Worm (Caenorhabditis elegans) whole organism, early embryonic: ENCODE measurements around the gene K08B4.7.

Experiments used
- B0310.2 ChIP-seq: sonication (generic microtip); optimal IDR thresholded peaks from 2 replicates; lab custom pipeline; 2016; ENCODE audit warnings: mild to moderate bottlenecking, missing genetic modification characterization, missing compliant biosample characterization
- F13C5.2 ChIP-seq: sonication (generic microtip); optimal IDR thresholded peaks from 2 replicates; lab custom pipeline; 2017; ENCODE audit warnings: mild to moderate bottlenecking, missing genetic modification characterization, inconsistent platforms, missing compliant biosample characterization
- aly-1 ChIP-seq: sonication (generic microtip); optimal IDR thresholded peaks from 2 replicates; lab custom pipeline; 2016; ENCODE audit warnings: missing genetic modification characterization, missing compliant biosample characterization
- ama-1 ChIP-seq: fragments of 150-350 bp; optimal IDR thresholded peaks from 2 replicates; lab custom pipeline; 2014
- ceh-13 ChIP-seq: fragments of 200-800 bp; sonication (Bioruptor generic); optimal IDR thresholded peaks from 2 replicates; lab custom pipeline; 2018; ENCODE audit warnings: mild to moderate bottlenecking, missing genetic modification characterization, missing compliant biosample characterization
- ceh-36 ChIP-seq: sonication (generic microtip); optimal IDR thresholded peaks from 2 replicates; lab custom pipeline; 2016; ENCODE audit warnings: missing genetic modification characterization, inconsistent platforms, missing compliant biosample characterization
- ets-7 ChIP-seq: sonication (generic microtip); optimal IDR thresholded peaks from 2 replicates; lab custom pipeline; 2016; ENCODE audit warnings: missing genotype, missing genetic modification characterization, missing compliant biosample characterization
- flt-1 ChIP-seq: fragments of 200-800 bp; sonication (Bioruptor generic); IDR thresholded peaks from 2 replicates; pipeline ENCODE4 v1.3.6; 2022; ENCODE audit warnings: missing genetic modification characterization, missing compliant biosample characterization
- hmbx-1 ChIP-seq: sonication (generic microtip); optimal IDR thresholded peaks from 2 replicates; lab custom pipeline; 2016; ENCODE audit warnings: mild to moderate bottlenecking, missing genetic modification characterization, missing compliant biosample characterization
- hmg-4 ChIP-seq: fragments of 200-800 bp; sonication (Bioruptor generic); optimal IDR thresholded peaks from 2 replicates; lab custom pipeline; 2018; ENCODE audit warnings: mild to moderate bottlenecking, missing genetic modification characterization, missing compliant biosample characterization
- hnd-1 ChIP-seq: sonication (generic microtip); optimal IDR thresholded peaks from 2 replicates; lab custom pipeline; 2016; ENCODE audit warnings: missing genetic modification characterization, missing compliant biosample characterization
- pes-1 ChIP-seq: fragments of 200-800 bp; sonication (Bioruptor generic); IDR thresholded peaks from 2 replicates; pipeline ENCODE4 v1.3.6; 2022; ENCODE audit warnings: missing genetic modification reagents, missing genetic modification characterization, missing compliant biosample characterization
- scrt-1 ChIP-seq: fragments of 200-800 bp; sonication (Bioruptor generic); IDR thresholded peaks from 2 replicates; pipeline ENCODE4 v1.3.6; 2022; ENCODE audit warnings: missing genetic modification characterization, missing compliant biosample characterization
- sea-1 ChIP-seq: fragments of 200-800 bp; sonication (Bioruptor generic); conservative IDR thresholded peaks from 2 replicates; pipeline ENCODE4 v1.3.6; 2022; ENCODE audit warnings: missing genetic modification characterization, missing compliant biosample characterization
- tbx-11 ChIP-seq: fragments of 200-800 bp; sonication (Bioruptor generic); IDR thresholded peaks from 2 replicates; pipeline ENCODE4 v1.3.6; 2022; ENCODE audit warnings: missing genetic modification characterization, missing compliant biosample characterization
- tbx-37 ChIP-seq: fragments of 200-800 bp; sonication (Bioruptor generic); conservative IDR thresholded peaks from 2 replicates; pipeline ENCODE4 v1.3.6; 2022; ENCODE audit warnings: missing genetic modification reagents, missing genetic modification characterization, missing compliant biosample characterization
- tra-4 ChIP-seq: sonication (generic microtip); optimal IDR thresholded peaks from 2 replicates; lab custom pipeline; 2017; ENCODE audit warnings: missing genetic modification characterization, missing compliant biosample characterization

The K08B4.7 gene

ce11 chrIV:6112291-6112690, 20.1 kb upstream of the K08B4.7 start, which contains the start of gene M03D4.3:
Gene M03D4.3, minus strand, starts transcription at chrIV:6112391.
- no peak for TF ChIP-seq ceh-36 (tag; lab: Kevin White, UChicago)
- no peak for TF ChIP-seq sea-1 (GFP tag; lab: Robert Waterston, UW)
- TF ChIP-seq flt-1 (GFP tag; lab: Robert Waterston, UW) = no peak
- no peak for TF ChIP-seq hmbx-1 (tag; lab: Kevin White, UChicago)
- TF ChIP-seq pes-1 (GFP tag; lab: Robert Waterston, UW) = no peak
- no peak for TF ChIP-seq ets-7
- TF ChIP-seq tra-4 (tag; lab: Kevin White, UChicago) = no peak
- no peak for TF ChIP-seq tbx-11 (GFP tag; lab: Robert Waterston, UW)
- TF ChIP-seq F13C5.2 (tag; lab: Kevin White, UChicago) = no peak
- no peak for TF ChIP-seq B0310.2 (tag; lab: Kevin White, UChicago)
- TF ChIP-seq hnd-1 (tag; lab: Kevin White, UChicago) = no peak
- no peak for TF ChIP-seq scrt-1 (GFP tag; lab: Robert Waterston, UW)
- TF ChIP-seq ceh-13 (GFP tag; lab: Kevin White, UChicago) = no peak
- TF ChIP-seq ama-1 = no peak
- no peak for TF ChIP-seq tbx-37 (GFP tag; lab: Robert Waterston, UW)
- TF ChIP-seq hmg-4 (GFP tag; lab: Kevin White, UChicago) = no peak
- TF ChIP-seq aly-1 (tag; lab: Kevin White, UChicago) = no peak

- TF ChIP-seq tbx-37 (GFP tag; lab: Robert Waterston, UW) (no peak), hmbx-1 (tag; lab: Kevin White, UChicago) (no peak), flt-1 (GFP tag; lab: Robert Waterston, UW) (no peak), scrt-1 (GFP tag; lab: Robert Waterston, UW) (no peak), sea-1 (GFP tag; lab: Robert Waterston, UW) (no peak), B0310.2 (tag; lab: Kevin White, UChicago) (no peak), ets-7 (no peak), pes-1 (GFP tag; lab: Robert Waterston, UW) (no peak), aly-1 (tag; lab: Kevin White, UChicago) (no peak), hmg-4 (GFP tag; lab: Kevin White, UChicago) (no peak), F13C5.2 (tag; lab: Kevin White, UChicago) (no peak), ceh-13 (GFP tag; lab: Kevin White, UChicago) (no peak), ceh-36 (tag; lab: Kevin White, UChicago) (no peak)
Measured at ce11 chrIV:6108665-6109064, 16.5 kb upstream of the K08B4.7 start.

DNA sequence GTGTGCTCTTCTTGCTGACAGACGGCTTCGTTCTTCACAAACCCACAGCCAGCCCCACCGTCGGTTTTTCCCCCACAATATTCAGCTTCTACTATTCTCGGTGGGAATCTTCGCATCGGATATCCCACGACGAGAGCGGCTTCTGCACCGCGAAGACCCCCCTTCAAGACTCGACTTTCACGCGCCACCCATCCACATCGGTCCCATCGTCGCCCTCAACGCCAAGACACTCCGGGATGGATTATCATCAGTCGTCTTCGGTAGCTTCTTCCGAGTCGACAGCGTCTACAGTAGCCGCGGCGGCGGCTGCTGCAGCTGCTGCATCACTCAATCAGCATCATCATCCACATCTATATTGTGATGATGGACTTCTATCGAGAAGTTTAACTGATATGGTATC, 12.2 kb upstream of the K08B4.7 start:
- no peak for TF ChIP-seq sea-1 (GFP tag; lab: Robert Waterston, UW)
- no peak for TF ChIP-seq ama-1
- TF ChIP-seq flt-1 (GFP tag; lab: Robert Waterston, UW) = no peak
- TF ChIP-seq tbx-37 (GFP tag; lab: Robert Waterston, UW) = no peak
- TF ChIP-seq hmg-4 (GFP tag; lab: Kevin White, UChicago) = no peak
- no peak for TF ChIP-seq hmbx-1 (tag; lab: Kevin White, UChicago)
- TF ChIP-seq aly-1 (tag; lab: Kevin White, UChicago) = no peak
- no peak for TF ChIP-seq B0310.2 (tag; lab: Kevin White, UChicago)
- TF ChIP-seq ets-7 = no peak
- no peak for TF ChIP-seq tbx-11 (GFP tag; lab: Robert Waterston, UW)

- TF ChIP-seq hmbx-1 (tag; lab: Kevin White, UChicago) = no peak
- TF ChIP-seq hmg-4 (GFP tag; lab: Kevin White, UChicago) = no peak
- TF ChIP-seq flt-1 (GFP tag; lab: Robert Waterston, UW) = no peak
- TF ChIP-seq hnd-1 (tag; lab: Kevin White, UChicago) = no peak
- TF ChIP-seq scrt-1 (GFP tag; lab: Robert Waterston, UW) = no peak
- TF ChIP-seq ets-7 = no peak
- TF ChIP-seq ceh-13 (GFP tag; lab: Kevin White, UChicago) = no peak
- TF ChIP-seq ceh-36 (tag; lab: Kevin White, UChicago) = no peak
- TF ChIP-seq tbx-37 (GFP tag; lab: Robert Waterston, UW) = no peak
- no peak for TF ChIP-seq B0310.2 (tag; lab: Kevin White, UChicago)
- no peak for TF ChIP-seq ama-1
- no peak for TF ChIP-seq tra-4 (tag; lab: Kevin White, UChicago)
- no peak for TF ChIP-seq tbx-11 (GFP tag; lab: Robert Waterston, UW)
- no peak for TF ChIP-seq pes-1 (GFP tag; lab: Robert Waterston, UW)
Measured at ce11 chrIV:6099770-6100169, 7.6 kb upstream of the K08B4.7 start.

DNA sequence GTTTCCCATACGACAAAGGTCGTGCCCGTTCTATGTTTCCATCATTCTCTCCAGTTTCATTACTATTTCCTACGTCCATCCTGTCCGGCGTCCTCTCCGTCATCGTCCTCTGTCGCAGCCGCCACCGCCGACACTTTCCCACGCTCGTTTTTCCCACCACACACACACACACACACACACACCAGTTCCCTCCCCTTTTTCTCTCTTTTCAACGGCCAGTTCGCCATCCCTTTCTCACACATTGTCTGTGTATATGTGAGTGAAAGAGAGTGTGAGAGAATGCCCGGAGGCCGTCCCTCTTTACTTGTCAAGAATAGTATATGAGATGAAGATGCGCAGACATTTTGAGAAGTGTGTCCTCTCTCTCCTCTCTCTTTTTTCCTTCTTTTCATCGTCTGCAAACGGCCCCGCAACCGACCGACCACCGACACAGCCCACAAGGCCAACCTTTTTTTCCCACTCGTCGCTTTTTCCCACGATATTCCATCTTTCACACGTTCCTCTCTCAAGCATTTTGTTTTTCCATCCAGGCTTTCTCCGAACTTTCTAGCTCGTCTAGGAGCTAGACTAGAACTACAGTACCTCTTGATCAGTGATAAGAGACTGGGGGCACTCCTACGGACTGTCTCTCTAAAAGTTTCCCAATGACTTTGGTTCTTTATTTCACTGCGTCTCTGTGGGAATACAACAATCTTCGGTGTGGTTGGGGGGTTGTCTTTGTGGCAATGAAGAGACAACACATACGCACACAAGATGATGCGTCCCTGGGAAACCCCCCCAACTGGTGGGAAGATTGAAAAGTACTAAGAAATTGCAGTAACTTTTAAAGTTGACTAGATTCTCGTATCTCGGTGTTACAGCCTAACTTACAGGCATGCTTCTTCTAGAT, 5.1 kb upstream of the K08B4.7 start:
- no peak for TF ChIP-seq pes-1 (GFP tag; lab: Robert Waterston, UW)
- TF ChIP-seq F13C5.2 (tag; lab: Kevin White, UChicago) = peak; percentile 46
- peak; percentile 21 for TF ChIP-seq ceh-36 (tag; lab: Kevin White, UChicago)
- TF ChIP-seq ama-1 = no peak
- peak; percentile 72 for TF ChIP-seq hmg-4 (GFP tag; lab: Kevin White, UChicago)

ce11 chrIV:6095357-6095858, 3.2 kb upstream of the K08B4.7 start, which contains the start of gene lag-1:
Gene lag-1, plus strand, starts transcription at chrIV:6095407.
- no peak for TF ChIP-seq scrt-1 (GFP tag; lab: Robert Waterston, UW)
- no peak for TF ChIP-seq pes-1 (GFP tag; lab: Robert Waterston, UW)
- no peak for TF ChIP-seq tbx-11 (GFP tag; lab: Robert Waterston, UW)

- TF ChIP-seq ets-7 (no peak), flt-1 (GFP tag; lab: Robert Waterston, UW) (no peak), ama-1 (no peak), hnd-1 (tag; lab: Kevin White, UChicago) (no peak), ceh-36 (tag; lab: Kevin White, UChicago) (no peak), hmg-4 (GFP tag; lab: Kevin White, UChicago) (no peak), tbx-11 (GFP tag; lab: Robert Waterston, UW) (no peak), hmbx-1 (tag; lab: Kevin White, UChicago) (no peak), scrt-1 (GFP tag; lab: Robert Waterston, UW) (no peak), tbx-37 (GFP tag; lab: Robert Waterston, UW) (no peak), aly-1 (tag; lab: Kevin White, UChicago) (no peak), B0310.2 (tag; lab: Kevin White, UChicago) (no peak), pes-1 (GFP tag; lab: Robert Waterston, UW) (no peak), F13C5.2 (tag; lab: Kevin White, UChicago) (no peak), sea-1 (GFP tag; lab: Robert Waterston, UW) (no peak), tra-4 (tag; lab: Kevin White, UChicago) (no peak), ceh-13 (GFP tag; lab: Kevin White, UChicago) (no peak)
Measured at ce11 chrIV:6094315-6094606, 2.0 kb upstream of the K08B4.7 start.
